Fruit fly (Drosophila melanogaster) whole organism, wandering third instar larva: ENCODE measurements around the gene Rpn3.
A peak's percentile ranks its signal among the peaks of the same experiment; 100 is the strongest.

ENCODE experiments used
- Abd-B ChIP-seq: fragments of >200 bp; optimal IDR thresholded peaks from 2 replicates; lab custom pipeline; 2017; ENCODE audit warnings: missing biosample characterization, missing genetic modification characterization
- CG32264 ChIP-seq: fragments of 200-800 bp; sonication (Bioruptor generic); optimal IDR thresholded peaks from 2 replicates; lab custom pipeline; 2016; ENCODE audit warnings: missing biosample characterization, missing genetic modification characterization
- CG9705 ChIP-seq: fragments of 200-800 bp; sonication (Bioruptor generic); optimal IDR thresholded peaks from 2 replicates; lab custom pipeline; 2018; ENCODE audit warnings: missing biosample characterization, mild to moderate bottlenecking, missing genetic modification characterization
- CrebA ChIP-seq: fragments of 200-800 bp; sonication (Bioruptor generic); optimal IDR thresholded peaks from 2 replicates; lab custom pipeline; 2016; ENCODE audit warnings: missing biosample characterization, mild to moderate bottlenecking, missing genetic modification characterization, borderline replicate concordance
- Dfd ChIP-seq: fragments of >200 bp; optimal IDR thresholded peaks from 2 replicates; lab custom pipeline; 2017; ENCODE audit warnings: missing biosample characterization, missing genetic modification characterization
- Dif ChIP-seq: fragments of 200-275, 200-300 bp; sonication (Bioruptor generic); optimal IDR thresholded peaks from 2 replicates; lab custom pipeline; 2018; ENCODE audit warnings: missing biosample characterization, missing genetic modification characterization; ENCODE audit not compliant: partially characterized antibody
- HLH106 ChIP-seq: fragments of 200-800 bp; optimal IDR thresholded peaks from 3 replicates; lab custom pipeline; 2019; ENCODE audit warnings: missing biosample characterization, mild to moderate bottlenecking, missing genetic modification characterization, moderate library complexity
- Hnf4 ChIP-seq: fragments of 200-800 bp; sonication (Bioruptor generic); optimal IDR thresholded peaks from 2 replicates; lab custom pipeline; 2016; ENCODE audit warnings: missing biosample characterization, mild to moderate bottlenecking, missing genetic modification characterization
- Hr78 ChIP-seq: fragments of >200 bp; optimal IDR thresholded peaks from 2 replicates; lab custom pipeline; 2017; ENCODE audit warnings: missing biosample characterization, missing genetic modification characterization
- Hr83 ChIP-seq: fragments of 200-300 bp; sonication (Bioruptor generic); optimal IDR thresholded peaks from 2 replicates; lab custom pipeline; 2016; ENCODE audit warnings: missing biosample characterization, mild to moderate bottlenecking, missing genetic modification characterization, moderate library complexity; ENCODE audit not compliant: poor library complexity, severe bottlenecking
- Jra ChIP-seq: sonication (Bioruptor generic); optimal IDR thresholded peaks from 2 replicates; lab custom pipeline; 2016; ENCODE audit warnings: missing biosample characterization, missing genetic modification characterization
- Mio ChIP-seq: sonication (Bioruptor generic); optimal IDR thresholded peaks from 2 replicates; lab custom pipeline; 2016; ENCODE audit warnings: missing biosample characterization, missing genetic modification characterization
- OdsH ChIP-seq: fragments of 200-800 bp; sonication (Bioruptor generic); optimal IDR thresholded peaks from 2 replicates; lab custom pipeline; 2016; ENCODE audit warnings: missing biosample characterization, mild to moderate bottlenecking, missing genetic modification characterization
- Rel ChIP-seq, 2 experiments: fragments of 200-800 bp; sonication (Bioruptor generic) in 1 of 2; optimal IDR thresholded peaks; 2 replicates in 1 of 2; 3 replicates in 1 of 2; lab custom pipeline; 2016 to 2019; ENCODE audit warnings: mild to moderate bottlenecking in 2 of 2, missing biosample characterization in 2 of 2, missing genetic modification characterization in 2 of 2, moderate library complexity in 1 of 2
- Sp1 ChIP-seq: fragments of 200-800 bp; sonication (Bioruptor generic); optimal IDR thresholded peaks from 3 replicates; lab custom pipeline; 2019; ENCODE audit warnings: missing biosample characterization, mild to moderate bottlenecking, missing genetic modification characterization, moderate library complexity
- Vsx2 ChIP-seq: fragments of 200-300, 225-300 bp; sonication (Bioruptor generic); optimal IDR thresholded peaks from 2 replicates; lab custom pipeline; 2018; ENCODE audit warnings: missing biosample characterization, missing genetic modification characterization; ENCODE audit not compliant: partially characterized antibody
- br ChIP-seq: fragments of 200-800 bp; sonication (Bioruptor generic); optimal IDR thresholded peaks from 2 replicates; lab custom pipeline; 2016; ENCODE audit warnings: missing biosample characterization, missing genetic modification characterization
- brk ChIP-seq: fragments of 200-800 bp; sonication (Bioruptor generic); optimal IDR thresholded peaks from 2 replicates; lab custom pipeline; 2016; ENCODE audit warnings: missing biosample characterization, mild to moderate bottlenecking, missing genetic modification characterization
- dl ChIP-seq, 2 experiments: fragments of 175-275, 200-275 bp in 1 of 2; fragments of 200-275 bp in 1 of 2; sonication (Bioruptor generic); optimal IDR thresholded peaks; lab custom pipeline; 2018; ENCODE audit warnings: mild to moderate bottlenecking in 2 of 2, missing biosample characterization in 2 of 2, missing genetic modification characterization in 2 of 2, moderate library complexity in 2 of 2; ENCODE audit not compliant: partially characterized antibody in 2 of 2, insufficient read depth in 1 of 2
- dmrt93B ChIP-seq: fragments of 200-800 bp; sonication (Bioruptor generic); optimal IDR thresholded peaks from 2 replicates; lab custom pipeline; 2018; ENCODE audit warnings: missing biosample characterization, mild to moderate bottlenecking, missing genetic modification characterization
- dsf ChIP-seq: sonication (Bioruptor generic); optimal IDR thresholded peaks from 2 replicates; lab custom pipeline; 2016; ENCODE audit warnings: missing biosample characterization, missing genetic modification characterization, borderline replicate concordance
- ey ChIP-seq: fragments of 200-800 bp; sonication (Bioruptor generic); optimal IDR thresholded peaks from 2 replicates; lab custom pipeline; 2016; ENCODE audit warnings: missing biosample characterization, missing genetic modification characterization
- foxo ChIP-seq, 2 experiments: fragments of 200-800 bp; sonication (Bioruptor generic); optimal IDR thresholded peaks; 2 replicates in 1 of 2; 3 replicates in 1 of 2; lab custom pipeline; 2016 to 2017; ENCODE audit warnings: missing biosample characterization in 2 of 2, missing genetic modification characterization in 2 of 2
- h ChIP-seq: fragments of 200-800 bp; sonication (Bioruptor generic); optimal IDR thresholded peaks from 3 replicates; lab custom pipeline; 2016; ENCODE audit warnings: missing biosample characterization, mild to moderate bottlenecking, missing genetic modification characterization
- jim ChIP-seq: fragments of 175-275, 200-325 bp; sonication (Bioruptor generic); optimal IDR thresholded peaks from 2 replicates; lab custom pipeline; 2016; ENCODE audit warnings: missing biosample characterization, mild to moderate bottlenecking, missing genetic modification characterization
- lola ChIP-seq: fragments of >200 bp; optimal IDR thresholded peaks from 2 replicates; lab custom pipeline; 2017; ENCODE audit warnings: missing biosample characterization, missing genetic modification characterization
- pan ChIP-seq: fragments of >200 bp; optimal IDR thresholded peaks from 2 replicates; lab custom pipeline; 2017
- psq ChIP-seq: fragments of 200-800 bp; sonication (Bioruptor generic); optimal IDR thresholded peaks from 3 replicates; lab custom pipeline; 2017; ENCODE audit warnings: missing biosample characterization, mild to moderate bottlenecking, missing genetic modification characterization, moderate library complexity
- rgr ChIP-seq: fragments of 200-800 bp; sonication (Bioruptor generic); optimal IDR thresholded peaks from 3 replicates; lab custom pipeline; 2016; ENCODE audit warnings: missing biosample characterization, mild to moderate bottlenecking, missing genetic modification characterization
- sage ChIP-seq: fragments of 200-800 bp; sonication (Bioruptor generic); optimal IDR thresholded peaks from 2 replicates; lab custom pipeline; 2016; ENCODE audit warnings: missing biosample characterization, mild to moderate bottlenecking, missing genetic modification characterization
- sv ChIP-seq: fragments of 200-800 bp; sonication (Bioruptor generic); optimal IDR thresholded peaks from 3 replicates; lab custom pipeline; 2016; ENCODE audit warnings: missing biosample characterization, missing genetic modification characterization
- tai ChIP-seq: sonication (Bioruptor generic); optimal IDR thresholded peaks from 2 replicates; lab custom pipeline; 2016; ENCODE audit warnings: missing biosample characterization, missing genetic modification characterization
- usp ChIP-seq: fragments of >200 bp; optimal IDR thresholded peaks from 2 replicates; lab custom pipeline; 2017; ENCODE audit warnings: missing biosample characterization, missing genetic modification characterization

Rpn3 gene

DNA sequence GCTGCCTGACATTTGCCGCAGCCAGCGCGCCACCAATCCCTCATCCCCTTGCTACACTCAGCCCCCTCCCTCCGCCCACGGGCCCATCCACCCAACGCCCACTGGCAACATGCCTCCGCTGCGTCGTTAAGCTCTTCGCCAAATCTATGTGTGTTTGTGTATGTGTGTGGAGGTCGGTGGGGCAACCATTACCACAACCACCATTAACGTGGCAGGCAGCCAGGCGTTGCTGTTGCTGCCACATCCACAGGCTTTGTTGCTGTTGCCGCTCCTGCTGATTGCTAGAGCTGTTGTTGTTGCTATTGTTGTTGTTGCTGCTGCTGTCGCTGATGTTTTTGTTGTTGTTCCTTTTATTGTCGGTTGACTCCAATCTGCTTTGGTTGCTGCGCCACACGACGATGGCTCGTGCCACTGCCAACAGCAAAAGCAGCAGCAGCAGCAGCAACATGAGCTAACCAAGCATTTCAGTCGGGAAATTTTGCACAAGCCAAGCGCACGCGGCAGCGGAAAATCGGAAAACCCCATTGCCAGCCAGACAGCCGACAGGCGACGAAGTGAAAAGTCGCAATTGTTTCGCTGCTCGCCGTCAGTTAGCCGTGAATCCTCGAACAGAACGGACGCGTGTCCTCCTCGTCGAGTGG lies 24.2 kb upstream of the Rpn3 start, which contains the start of gene Sidpn:
Gene Sidpn (plus strand): TSS at position 465 of the 641 bp plus-strand sequence.
- TF ChIP-seq brk, result no peak
- peak; percentile 89 for TF ChIP-seq Dfd (GFP tag; lab: Kevin White, UChicago)
- TF ChIP-seq, all 38 proteins: peak for 1

DNA sequence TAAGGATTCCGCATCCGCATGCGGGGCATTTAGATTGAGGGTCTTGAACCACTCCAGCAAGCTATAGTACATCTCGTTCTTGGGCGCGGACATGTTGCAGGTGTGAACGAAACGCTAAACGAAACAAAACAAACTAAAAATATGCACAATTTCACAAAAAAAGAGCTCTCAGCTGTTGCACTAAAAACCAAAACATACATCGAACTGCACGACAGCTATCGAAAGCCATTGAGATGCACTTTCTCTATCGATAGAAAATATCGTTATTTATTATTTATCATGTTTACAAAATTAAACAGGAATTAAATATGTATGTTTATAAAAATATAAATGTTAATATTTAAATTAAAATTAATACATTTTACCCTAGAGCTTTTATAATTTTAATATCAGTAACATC lies 18.3 kb upstream of the Rpn3 start, which contains the start of gene hook:
Gene hook (minus strand): TSS at position 211 of the 400 bp plus-strand sequence.
- TF ChIP-seq brk (no peak), sage (GFP tag; lab: Kevin White, UChicago) (peak; percentile 23)

DNA sequence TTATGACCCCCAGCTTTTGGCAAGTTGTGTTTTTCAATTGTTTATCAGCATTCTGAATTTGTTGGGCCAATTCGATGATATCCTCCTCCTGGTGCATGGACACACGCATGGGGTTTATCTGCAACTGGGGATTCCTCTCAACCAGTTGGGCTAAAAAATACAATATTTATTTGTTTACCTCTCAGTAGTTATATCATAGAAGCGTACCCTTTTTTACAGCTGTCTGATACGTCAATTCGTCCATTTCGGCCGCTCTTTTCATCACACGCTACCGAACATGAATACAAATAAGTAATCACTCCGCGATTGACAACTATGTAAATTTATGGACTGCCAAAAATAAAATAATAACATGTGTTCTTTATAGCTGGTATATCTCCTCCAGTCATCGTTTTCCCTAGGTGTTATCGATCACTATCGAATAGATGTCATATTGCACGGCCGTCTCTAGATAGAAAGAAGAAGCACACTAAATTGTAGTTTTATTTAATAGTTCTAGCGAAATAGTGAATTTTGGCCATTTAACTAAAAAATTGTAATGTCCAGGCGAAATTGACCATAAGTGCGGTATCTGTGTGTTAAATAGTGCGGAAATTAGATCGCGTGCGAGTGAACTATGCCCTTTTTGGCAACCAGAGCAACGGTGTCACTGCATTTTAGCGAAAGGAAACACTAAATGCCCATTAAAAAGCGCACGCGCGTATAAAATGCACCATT lies 17.2 kb upstream of the Rpn3 start, which contains the start of the genes mib2 and CG31800:
Gene mib2 (plus strand): TSS at position 232 of the 717 bp plus-strand sequence.
Gene CG31800 (minus strand): TSS at position 364 of the 717 bp plus-strand sequence.
- TF ChIP-seq HLH106 (tag; lab: Kevin White, UChicago), result peak; percentile 6
- TF ChIP-seq Mio (GFP tag; lab: Kevin White, UChicago), result no peak
- TF ChIP-seq Hr83 (GFP tag; lab: Kevin White, UChicago), result peak; percentile 26
- no peak for TF ChIP-seq dsf (GFP tag; lab: Kevin White, UChicago)
- no peak for TF ChIP-seq CG9705 (GFP tag; lab: Kevin White, UChicago)
- no peak for TF ChIP-seq Hr78 (GFP tag; lab: Kevin White, UChicago)
- TF ChIP-seq ey (GFP tag; lab: Kevin White, UChicago), result no peak
- no peak for TF ChIP-seq tai (GFP tag; lab: Kevin White, UChicago)
- TF ChIP-seq sage (GFP tag; lab: Kevin White, UChicago), result no peak
- no peak for TF ChIP-seq jim (GFP tag; lab: Kevin White, UChicago)
- no peak for TF ChIP-seq brk
- no peak for TF ChIP-seq pan
- TF ChIP-seq CrebA (GFP tag; lab: Kevin White, UChicago), result no peak
- no peak for TF ChIP-seq br
- no peak for TF ChIP-seq lola
- no peak for TF ChIP-seq Dif (GFP tag; lab: Kevin White, UChicago)
- TF ChIP-seq h (GFP tag; lab: Kevin White, UChicago), result peak; percentile 19
- TF ChIP-seq sv (GFP tag; lab: Kevin White, UChicago), result no peak
- TF ChIP-seq rgr, result peak; percentile 18
- TF ChIP-seq foxo (GFP tag; optimal IDR thresholded peaks at IDR 0.05; lab: Kevin White, UChicago), result peak in 1 of 2 experiments; percentile 23
- TF ChIP-seq dmrt93B, result no peak
- peak; percentile 10 for TF ChIP-seq Jra (GFP tag; lab: Kevin White, UChicago)
- TF ChIP-seq CG32264 (GFP tag; lab: Kevin White, UChicago), result no peak
- no peak for TF ChIP-seq psq (GFP tag; lab: Kevin White, UChicago)
- no peak for TF ChIP-seq Abd-B (GFP tag; lab: Kevin White, UChicago)
- TF ChIP-seq Vsx2 (GFP tag; lab: Kevin White, UChicago), result no peak
- TF ChIP-seq Rel (GFP tag; optimal IDR thresholded peaks at IDR 0.05; lab: Kevin White, UChicago), result no peak
- peak; percentile 25 for TF ChIP-seq Rel (tag; optimal IDR thresholded peaks at IDR 0.05; lab: Kevin White, UChicago)
- TF ChIP-seq dl (GFP tag; optimal IDR thresholded peaks at IDR 0.05; lab: Kevin White, UChicago; ENCODE audit: insufficient read depth in 1 of 2, partially characterized antibody in 2 of 2), result no peak
- TF ChIP-seq usp (GFP tag; lab: Kevin White, UChicago), result no peak
- TF ChIP-seq, all 38 proteins: peak for 7

DNA sequence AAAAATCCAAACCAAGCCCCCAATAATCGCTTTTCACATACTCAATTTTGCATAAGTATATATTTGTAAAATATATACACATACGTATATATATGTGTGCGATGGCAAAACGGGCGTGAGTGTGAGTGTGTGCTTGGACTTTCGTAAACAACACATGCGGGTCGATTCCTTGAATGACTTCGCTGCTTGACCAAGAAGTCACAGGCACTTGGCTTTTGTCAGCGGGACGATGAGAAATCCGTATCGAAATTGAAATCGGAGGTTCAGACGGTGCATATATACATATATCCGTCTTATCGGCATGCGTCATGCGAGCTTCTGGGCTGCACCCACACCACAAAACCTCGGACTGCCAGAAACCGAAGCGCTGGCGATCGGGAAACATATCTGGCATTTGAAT lies 16.6 kb upstream of the Rpn3 start:
- TF ChIP-seq HLH106 (tag; lab: Kevin White, UChicago), result no peak
- TF ChIP-seq Rel (GFP tag; optimal IDR thresholded peaks at IDR 0.05; lab: Kevin White, UChicago), result no peak
- TF ChIP-seq Rel (tag; optimal IDR thresholded peaks at IDR 0.05; lab: Kevin White, UChicago), result no peak
- TF ChIP-seq dmrt93B, result no peak
- no peak for TF ChIP-seq sv (GFP tag; lab: Kevin White, UChicago)
- TF ChIP-seq CrebA (GFP tag; lab: Kevin White, UChicago), result no peak
- no peak for TF ChIP-seq Hnf4 (GFP tag; lab: Kevin White, UChicago)
- no peak for TF ChIP-seq lola
- no peak for TF ChIP-seq Sp1 (GFP tag; lab: Kevin White, UChicago)
- no peak for TF ChIP-seq Hr78 (GFP tag; lab: Kevin White, UChicago)
- TF ChIP-seq OdsH (GFP tag; lab: Kevin White, UChicago), result no peak
- TF ChIP-seq h (GFP tag; lab: Kevin White, UChicago), result no peak
- no peak for TF ChIP-seq rgr
- TF ChIP-seq psq (GFP tag; lab: Kevin White, UChicago), result no peak
